Worm (Caenorhabditis elegans): ENCODE data around the gene rbm-34.

DNA sequence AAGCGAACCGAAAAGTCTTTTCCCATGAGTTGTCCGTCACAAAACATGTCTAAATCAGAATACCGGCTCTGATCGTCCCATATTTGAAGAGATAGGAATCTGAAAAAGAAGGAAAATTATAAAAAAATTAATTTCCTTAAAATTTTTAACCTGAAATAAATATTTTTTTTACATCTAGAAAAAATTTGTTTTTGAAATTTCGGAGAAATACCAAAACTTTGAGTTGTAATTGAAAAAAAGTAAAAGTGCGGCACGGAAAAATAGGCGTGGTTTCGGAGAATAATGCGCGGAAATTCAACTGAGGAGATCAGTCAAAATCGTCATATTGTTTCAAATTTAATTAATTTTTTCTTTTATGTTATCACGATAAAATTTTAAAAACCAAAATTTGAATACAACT lies 4.3 kb downstream of the rbm-34 start, which contains the start of gene F11A10.6:
- TF ChIP-seq ztf-11 (tag; optimal IDR thresholded peaks at IDR 0.05) (no peak), unc-62 (GFP tag; optimal IDR thresholded peaks at IDR 0.05) (no peak), blmp-1 (tag; optimal IDR thresholded peaks at IDR 0.05) (no peak), drap-1 (GFP tag; optimal IDR thresholded peaks at IDR 0.05) (no peak), lin-13 (tag; optimal IDR thresholded peaks at IDR 0.05) (no peak), mls-2 (tag; optimal IDR thresholded peaks at IDR 0.05) (no peak), pha-4 (tag; optimal IDR thresholded peaks at IDR 0.05) (no peak), zip-8 (tag; optimal IDR thresholded peaks at IDR 0.05) (no peak), snpc-4 (tag; optimal IDR thresholded peaks at IDR 0.05) (no peak), tbx-8 (GFP tag; optimal IDR thresholded peaks at IDR 0.05) (no peak), unc-39 (tag; optimal IDR thresholded peaks at IDR 0.05) (no peak), elt-3 (tag; optimal IDR thresholded peaks at IDR 0.05) (no peak), sem-2 (GFP tag; optimal IDR thresholded peaks at IDR 0.05) (no peak)

All from whole organism, mixed stage, embryonic.